Worm (Caenorhabditis elegans) whole organism, late embryonic: Measurements from ENCODE around the gene mig-2.

Experiments used
- C38D4.7 ChIP-seq: fragments of 200-800 bp; sonication (Bioruptor generic); optimal IDR thresholded peaks from 2 replicates; lab custom pipeline; 2018; ENCODE audit warnings: mild to moderate bottlenecking, missing genetic modification characterization, moderate library complexity, missing compliant biosample characterization
- T23F11.4 ChIP-seq: fragments of 200-800 bp; sonication (Bioruptor generic); optimal IDR thresholded peaks from 2 replicates; lab custom pipeline; 2018; ENCODE audit warnings: mild to moderate bottlenecking, missing genetic modification characterization, missing compliant biosample characterization
- ahr-1 ChIP-seq: sonication (generic microtip); optimal IDR thresholded peaks from 2 replicates; lab custom pipeline; 2016; ENCODE audit warnings: missing genetic modification characterization, missing compliant biosample characterization
- ceh-18 ChIP-seq: sonication (generic microtip); optimal IDR thresholded peaks from 2 replicates; lab custom pipeline; 2016; ENCODE audit warnings: missing genetic modification characterization, missing compliant biosample characterization
- ceh-24 ChIP-seq: sonication (generic microtip); optimal IDR thresholded peaks from 2 replicates; lab custom pipeline; 2016; ENCODE audit warnings: mild to moderate bottlenecking, missing genetic modification characterization, missing compliant biosample characterization
- ceh-34 ChIP-seq: sonication (generic microtip); optimal IDR thresholded peaks from 2 replicates; lab custom pipeline; 2016; ENCODE audit warnings: mild to moderate bottlenecking, missing genetic modification characterization, missing compliant biosample characterization
- ceh-6 ChIP-seq: fragments of 200-800 bp; sonication (Bioruptor generic); optimal IDR thresholded peaks from 2 replicates; lab custom pipeline; 2018; ENCODE audit warnings: mild to moderate bottlenecking, missing genetic modification characterization, missing compliant biosample characterization
- ceh-9 ChIP-seq: sonication (generic microtip); optimal IDR thresholded peaks from 2 replicates; lab custom pipeline; 2016; ENCODE audit warnings: mild to moderate bottlenecking, missing genetic modification characterization, inconsistent platforms, missing compliant biosample characterization
- dve-1 ChIP-seq: sonication (generic microtip); optimal IDR thresholded peaks from 2 replicates; lab custom pipeline; 2017; ENCODE audit warnings: antibody characterized with exemption, mild to moderate bottlenecking, missing genetic modification characterization, missing compliant biosample characterization
- elt-2 ChIP-seq: sonication (generic microtip); optimal IDR thresholded peaks from 2 replicates; lab custom pipeline; 2016; ENCODE audit warnings: missing genetic modification reagents, missing genetic modification characterization, missing compliant biosample characterization
- ets-4 ChIP-seq: sonication (generic microtip); optimal IDR thresholded peaks from 2 replicates; lab custom pipeline; 2016; ENCODE audit warnings: missing genetic modification characterization, missing compliant biosample characterization
- eyg-1 ChIP-seq: sonication (generic microtip); optimal IDR thresholded peaks from 2 replicates; lab custom pipeline; 2016; ENCODE audit warnings: missing genotype, missing genetic modification characterization, missing compliant biosample characterization
- fax-1 ChIP-seq: sonication (generic microtip); optimal IDR thresholded peaks from 2 replicates; lab custom pipeline; 2016; ENCODE audit warnings: missing genotype, missing genetic modification characterization, missing compliant biosample characterization
- gmeb-2 ChIP-seq: sonication (generic microtip); optimal IDR thresholded peaks from 2 replicates; lab custom pipeline; 2016; ENCODE audit warnings: missing genetic modification characterization, inconsistent platforms, missing compliant biosample characterization
- hlh-8 ChIP-seq: sonication (generic microtip); optimal IDR thresholded peaks from 2 replicates; lab custom pipeline; 2016; ENCODE audit warnings: missing genotype, missing genetic modification characterization, missing compliant biosample characterization
- lim-6 ChIP-seq: sonication (generic microtip); optimal IDR thresholded peaks from 2 replicates; lab custom pipeline; 2016; ENCODE audit warnings: missing genetic modification characterization, missing compliant biosample characterization
- lin-11 ChIP-seq: fragments of 200-800 bp; sonication (Bioruptor generic); optimal IDR thresholded peaks from 2 replicates; lab custom pipeline; 2018; ENCODE audit warnings: mild to moderate bottlenecking, missing genetic modification characterization, missing compliant biosample characterization
- madf-2 ChIP-seq: sonication (generic microtip); optimal IDR thresholded peaks from 2 replicates; lab custom pipeline; 2017; ENCODE audit warnings: missing genetic modification characterization, missing compliant biosample characterization
- mec-3 ChIP-seq: sonication (generic microtip); optimal IDR thresholded peaks from 2 replicates; lab custom pipeline; 2016; ENCODE audit warnings: borderline replicate concordance, missing genetic modification characterization, missing compliant biosample characterization
- nhr-11 ChIP-seq: fragments of 150-350 bp; optimal IDR thresholded peaks from 2 replicates; lab custom pipeline; 2014; ENCODE audit warnings: missing biosample characterization, missing genetic modification characterization
- nhr-232 ChIP-seq: sonication (generic microtip); optimal IDR thresholded peaks from 2 replicates; lab custom pipeline; 2016; ENCODE audit warnings: missing genetic modification characterization, missing compliant biosample characterization
- pax-1 ChIP-seq: fragments of 150-350 bp; optimal IDR thresholded peaks from 2 replicates; lab custom pipeline; 2014; ENCODE audit warnings: missing biosample characterization, missing genetic modification characterization
- pha-2 ChIP-seq: sonication (generic microtip); optimal IDR thresholded peaks from 2 replicates; lab custom pipeline; 2017; ENCODE audit warnings: mild to moderate bottlenecking, missing genetic modification characterization, missing compliant biosample characterization
- pha-4 ChIP-seq: fragments of 150-350 bp; optimal IDR thresholded peaks from 2 replicates; lab custom pipeline; 2018; ENCODE audit warnings: missing biosample characterization, missing genetic modification reagents, missing genetic modification characterization
- rnt-1 ChIP-seq: sonication (generic microtip); optimal IDR thresholded peaks from 2 replicates; lab custom pipeline; 2016; ENCODE audit warnings: missing genetic modification characterization, missing compliant biosample characterization
- sdc-2 ChIP-seq: sonication (generic microtip); optimal IDR thresholded peaks from 2 replicates; lab custom pipeline; 2016; ENCODE audit warnings: missing genotype, missing genetic modification characterization, missing compliant biosample characterization
- sox-2 ChIP-seq: fragments of 200-800 bp; sonication (Bioruptor generic); IDR thresholded peaks from 2 replicates; pipeline ENCODE4 v1.3.6; 2022; ENCODE audit warnings: missing genetic modification reagents, missing genetic modification characterization, missing compliant biosample characterization
- sox-4 ChIP-seq: sonication (generic microtip); optimal IDR thresholded peaks from 2 replicates; lab custom pipeline; 2017; ENCODE audit warnings: mild to moderate bottlenecking, missing genetic modification characterization, inconsistent platforms, missing compliant biosample characterization
- tbx-2 ChIP-seq: sonication (generic microtip); optimal IDR thresholded peaks from 2 replicates; lab custom pipeline; 2016; ENCODE audit warnings: missing genetic modification characterization, missing compliant biosample characterization
- tbx-7 ChIP-seq: sonication (generic microtip); optimal IDR thresholded peaks from 2 replicates; lab custom pipeline; 2016; ENCODE audit warnings: missing genotype, missing genetic modification characterization, missing compliant biosample characterization
- ttx-3 ChIP-seq: sonication (generic microtip); optimal IDR thresholded peaks from 2 replicates; lab custom pipeline; 2016; ENCODE audit warnings: missing genetic modification reagents, missing genetic modification characterization, missing compliant biosample characterization
- unc-42 ChIP-seq: sonication (generic microtip); optimal IDR thresholded peaks from 2 replicates; lab custom pipeline; 2016; ENCODE audit warnings: missing genotype, missing genetic modification characterization, missing compliant biosample characterization
- unc-55 ChIP-seq: sonication (generic microtip); optimal IDR thresholded peaks from 2 replicates; lab custom pipeline; 2017; ENCODE audit warnings: missing biosample characterization, missing genetic modification reagents, missing genetic modification characterization
- ztf-16 ChIP-seq: sonication (generic microtip); optimal IDR thresholded peaks from 2 replicates; lab custom pipeline; 2017; ENCODE audit warnings: missing genetic modification characterization, missing compliant biosample characterization

mig-2 gene

ce11 chrX:11555046-11555445 lies 6.6 kb downstream of the mig-2 start:
- TF ChIP-seq unc-42 (tag; lab: Kevin White, UChicago) (no peak), nhr-11 (no peak), gmeb-2 (tag; lab: Kevin White, UChicago) (no peak), lim-6 (tag; lab: Kevin White, UChicago) (no peak), mec-3 (tag; lab: Kevin White, UChicago) (no peak), madf-2 (tag; lab: Kevin White, UChicago) (no peak), ceh-24 (no peak), sox-4 (tag; lab: Kevin White, UChicago) (no peak), lin-11 (tag; lab: Kevin White, UChicago) (no peak), nhr-232 (tag; lab: Kevin White, UChicago) (no peak), elt-2 (tag; lab: Kevin White, UChicago) (no peak), C38D4.7 (GFP tag; lab: Kevin White, UChicago) (no peak), tbx-2 (no peak), dve-1 (tag; lab: Kevin White, UChicago) (no peak), fax-1 (no peak)

DNA sequence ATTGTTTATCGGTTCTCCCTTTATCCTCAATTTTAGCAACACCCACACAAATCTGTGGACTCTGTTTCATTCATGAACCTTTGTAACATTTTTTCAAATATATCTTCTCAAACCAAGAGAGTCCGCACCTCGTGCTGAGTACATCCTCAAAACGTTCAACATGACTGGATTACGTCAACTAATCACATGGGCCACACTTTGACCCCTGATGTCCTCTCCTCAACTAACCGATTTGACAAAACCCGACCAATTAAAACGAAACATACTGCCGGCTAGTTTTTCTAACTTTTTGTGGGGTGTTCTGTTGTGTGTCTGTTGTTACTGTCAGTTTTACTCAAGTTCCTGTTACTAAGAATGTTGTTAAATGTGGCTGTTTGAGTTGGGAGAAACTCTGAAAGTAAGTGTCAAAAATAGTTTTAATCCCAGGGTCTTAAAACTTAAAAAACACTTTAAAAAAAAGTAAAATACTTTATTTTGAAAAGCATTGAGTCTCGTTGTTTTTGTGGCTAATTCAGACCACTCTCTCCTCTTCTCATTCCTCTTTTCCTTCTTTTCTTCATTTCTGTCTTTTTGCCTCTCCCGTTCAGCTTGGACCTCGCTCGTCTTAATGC lies 7.2 kb downstream of the mig-2 start:
- TF ChIP-seq mec-3 (tag; lab: Kevin White, UChicago) (no peak), eyg-1 (tag; lab: Kevin White, UChicago) (no peak), unc-42 (tag; lab: Kevin White, UChicago) (no peak)

DNA sequence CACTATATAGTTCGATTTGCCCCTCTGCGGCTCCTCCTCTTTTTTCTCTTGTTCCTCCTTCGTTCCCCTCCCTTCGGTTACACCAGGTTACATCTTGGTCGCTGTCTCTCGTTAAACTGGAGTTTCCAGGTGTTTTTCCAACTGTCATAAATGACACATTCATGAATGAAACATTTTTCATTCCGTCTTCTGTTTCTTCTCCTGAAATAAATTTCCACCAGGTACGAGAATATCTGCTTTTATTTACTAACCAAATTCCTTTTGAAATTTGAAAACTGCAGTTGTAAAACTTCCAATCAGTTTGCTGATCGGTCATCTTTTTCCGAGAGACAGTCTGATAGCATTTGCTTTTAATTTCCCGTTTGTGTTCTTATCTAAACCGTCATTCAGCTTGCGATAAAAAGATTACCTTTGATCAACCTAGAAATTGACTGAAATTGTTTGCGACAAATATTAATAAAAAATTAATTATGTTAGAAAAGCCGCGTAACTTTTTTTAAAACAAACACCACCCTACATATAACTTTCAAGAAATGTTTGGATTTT lies 7.9 kb downstream of the mig-2 start, which contains the start of gene C35C5.10:
TSS of gene C35C5.10 (plus strand) at position 51 of the 546 bp plus-strand sequence.
- TF ChIP-seq pha-4 (no peak), hlh-8 (no peak), ztf-16 (tag; lab: Kevin White, UChicago) (no peak), ceh-6 (GFP tag; lab: Kevin White, UChicago) (no peak), lin-11 (tag; lab: Kevin White, UChicago) (no peak), sdc-2 (tag; lab: Kevin White, UChicago) (no peak), tbx-7 (tag; lab: Kevin White, UChicago) (no peak), ceh-24 (no peak), T23F11.4 (no peak), ahr-1 (tag; lab: Kevin White, UChicago) (no peak), sox-2 (GFP tag; lab: Robert Waterston, UW) (no peak), ceh-18 (tag; lab: Kevin White, UChicago) (no peak), ttx-3 (tag; lab: Kevin White, UChicago) (no peak), nhr-11 (no peak), pha-2 (tag; lab: Kevin White, UChicago) (no peak)

ce11 chrX:11558156-11558555 lies 9.7 kb downstream of the mig-2 start:
- TF ChIP-seq pax-1 (tag; lab: Kevin White, UChicago): no peak
- no peak for TF ChIP-seq nhr-232 (tag; lab: Kevin White, UChicago)
- no peak for TF ChIP-seq ets-4
- peak; percentile 94 for TF ChIP-seq unc-42 (tag; lab: Kevin White, UChicago)
- no peak for TF ChIP-seq ceh-9 (tag; lab: Kevin White, UChicago)
- TF ChIP-seq hlh-8: no peak
- no peak for TF ChIP-seq tbx-7 (tag; lab: Kevin White, UChicago)

DNA sequence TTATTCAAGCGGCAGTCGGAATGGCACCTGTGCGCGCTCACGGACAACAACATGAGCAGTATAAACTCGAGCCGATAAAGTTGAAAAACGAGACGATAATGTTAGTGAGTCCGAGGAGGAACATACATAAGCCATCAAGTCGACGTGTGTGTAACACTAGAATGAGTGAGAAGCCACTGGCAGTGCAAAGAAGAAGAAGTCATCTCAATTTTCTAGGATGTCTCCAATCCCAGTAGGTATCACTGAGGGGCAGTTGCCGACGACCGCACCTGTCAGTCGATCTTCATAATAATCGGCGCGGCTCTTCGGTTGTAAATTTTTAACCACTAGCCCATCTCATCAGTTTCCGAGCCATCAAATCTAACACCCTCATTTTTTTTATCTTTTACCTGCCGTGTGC lies 11.7 kb downstream of the mig-2 start:
- peak; percentile 29 for TF ChIP-seq unc-55 (GFP tag; lab: Kevin White, UChicago)
- TF ChIP-seq pha-2 (tag; lab: Kevin White, UChicago): no peak
- peak; percentile 65 for TF ChIP-seq ceh-34 (tag; lab: Kevin White, UChicago)
- peak; percentile 61 for TF ChIP-seq rnt-1 (tag; lab: Kevin White, UChicago)
